Worm (Caenorhabditis elegans): ENCODE measurements around the gene clec-215.

ce11 chrV:7570290-7570689, 41.9 kb upstream of the clec-215 start, which contains the start of gene clec-212:
- no peak for TF ChIP-seq sox-4 (tag; optimal IDR thresholded peaks at IDR 0.05)
- no peak for TF ChIP-seq fkh-10 (GFP tag; optimal IDR thresholded peaks at IDR 0.05)
- no peak for TF ChIP-seq npax-4 (tag; optimal IDR thresholded peaks at IDR 0.05)
- no peak for TF ChIP-seq zip-5 (tag; optimal IDR thresholded peaks at IDR 0.05)
